Fruit fly (Drosophila melanogaster) whole organism, wandering third instar larva: ENCODE results near the gene CG14695.

Experiments used
- Abd-B ChIP-seq: fragments of >200 bp; optimal IDR thresholded peaks from 2 replicates; lab custom pipeline; 2017; ENCODE audit warnings: missing biosample characterization, missing genetic modification characterization
- CG32264 ChIP-seq: fragments of 200-800 bp; sonication (Bioruptor generic); optimal IDR thresholded peaks from 2 replicates; lab custom pipeline; 2016; ENCODE audit warnings: missing biosample characterization, missing genetic modification characterization
- CG9705 ChIP-seq: fragments of 200-800 bp; sonication (Bioruptor generic); optimal IDR thresholded peaks from 2 replicates; lab custom pipeline; 2018; ENCODE audit warnings: missing biosample characterization, mild to moderate bottlenecking, missing genetic modification characterization
- CrebA ChIP-seq: fragments of 200-800 bp; sonication (Bioruptor generic); optimal IDR thresholded peaks from 2 replicates; lab custom pipeline; 2016; ENCODE audit warnings: missing biosample characterization, mild to moderate bottlenecking, missing genetic modification characterization, borderline replicate concordance
- Dfd ChIP-seq: fragments of >200 bp; optimal IDR thresholded peaks from 2 replicates; lab custom pipeline; 2017; ENCODE audit warnings: missing biosample characterization, missing genetic modification characterization
- Dif ChIP-seq: fragments of 200-275, 200-300 bp; sonication (Bioruptor generic); optimal IDR thresholded peaks from 2 replicates; lab custom pipeline; 2018; ENCODE audit warnings: missing biosample characterization, missing genetic modification characterization; ENCODE audit not compliant: partially characterized antibody
- GATAd ChIP-seq: sonication (Bioruptor generic); optimal IDR thresholded peaks from 2 replicates; lab custom pipeline; 2016; ENCODE audit warnings: missing biosample characterization, missing genetic modification characterization
- HLH106 ChIP-seq: fragments of 200-800 bp; optimal IDR thresholded peaks from 3 replicates; lab custom pipeline; 2019; ENCODE audit warnings: missing biosample characterization, mild to moderate bottlenecking, missing genetic modification characterization, moderate library complexity
- Hnf4 ChIP-seq: fragments of 200-800 bp; sonication (Bioruptor generic); optimal IDR thresholded peaks from 2 replicates; lab custom pipeline; 2016; ENCODE audit warnings: missing biosample characterization, mild to moderate bottlenecking, missing genetic modification characterization
- Hr78 ChIP-seq: fragments of >200 bp; optimal IDR thresholded peaks from 2 replicates; lab custom pipeline; 2017; ENCODE audit warnings: missing biosample characterization, missing genetic modification characterization
- Hr83 ChIP-seq: fragments of 200-300 bp; sonication (Bioruptor generic); optimal IDR thresholded peaks from 2 replicates; lab custom pipeline; 2016; ENCODE audit warnings: missing biosample characterization, mild to moderate bottlenecking, missing genetic modification characterization, moderate library complexity; ENCODE audit not compliant: poor library complexity, severe bottlenecking
- Mio ChIP-seq: sonication (Bioruptor generic); optimal IDR thresholded peaks from 2 replicates; lab custom pipeline; 2016; ENCODE audit warnings: missing biosample characterization, missing genetic modification characterization
- Myc ChIP-seq: fragments of >200 bp; optimal IDR thresholded peaks from 2 replicates; lab custom pipeline; 2017
- N ChIP-seq: fragments of >200 bp; optimal IDR thresholded peaks from 2 replicates; lab custom pipeline; 2018; ENCODE audit warnings: missing biosample characterization, missing external identifiers, missing genetic modification characterization
- OdsH ChIP-seq: fragments of 200-800 bp; sonication (Bioruptor generic); optimal IDR thresholded peaks from 2 replicates; lab custom pipeline; 2016; ENCODE audit warnings: missing biosample characterization, mild to moderate bottlenecking, missing genetic modification characterization
- Rel ChIP-seq, 2 experiments: fragments of 200-800 bp; sonication (Bioruptor generic) in 1 of 2; optimal IDR thresholded peaks; 2 replicates in 1 of 2; 3 replicates in 1 of 2; lab custom pipeline; 2016 to 2019; ENCODE audit warnings: mild to moderate bottlenecking in 2 of 2, missing biosample characterization in 2 of 2, missing genetic modification characterization in 2 of 2, moderate library complexity in 1 of 2
- Sp1 ChIP-seq: fragments of 200-800 bp; sonication (Bioruptor generic); optimal IDR thresholded peaks from 3 replicates; lab custom pipeline; 2019; ENCODE audit warnings: missing biosample characterization, mild to moderate bottlenecking, missing genetic modification characterization, moderate library complexity
- br ChIP-seq: fragments of 200-800 bp; sonication (Bioruptor generic); optimal IDR thresholded peaks from 2 replicates; lab custom pipeline; 2016; ENCODE audit warnings: missing biosample characterization, missing genetic modification characterization
- brk ChIP-seq: fragments of 200-800 bp; sonication (Bioruptor generic); optimal IDR thresholded peaks from 2 replicates; lab custom pipeline; 2016; ENCODE audit warnings: missing biosample characterization, mild to moderate bottlenecking, missing genetic modification characterization
- dsf ChIP-seq: sonication (Bioruptor generic); optimal IDR thresholded peaks from 2 replicates; lab custom pipeline; 2016; ENCODE audit warnings: missing biosample characterization, missing genetic modification characterization, borderline replicate concordance
- ey ChIP-seq: fragments of 200-800 bp; sonication (Bioruptor generic); optimal IDR thresholded peaks from 2 replicates; lab custom pipeline; 2016; ENCODE audit warnings: missing biosample characterization, missing genetic modification characterization
- foxo ChIP-seq, 2 experiments: fragments of 200-800 bp; sonication (Bioruptor generic); optimal IDR thresholded peaks; 2 replicates in 1 of 2; 3 replicates in 1 of 2; lab custom pipeline; 2016 to 2017; ENCODE audit warnings: missing biosample characterization in 2 of 2, missing genetic modification characterization in 2 of 2
- fru ChIP-seq: fragments of 200-800 bp; sonication (Bioruptor generic); optimal IDR thresholded peaks from 3 replicates; lab custom pipeline; 2016; ENCODE audit warnings: missing biosample characterization, mild to moderate bottlenecking, missing genetic modification characterization
- h ChIP-seq: fragments of 200-800 bp; sonication (Bioruptor generic); optimal IDR thresholded peaks from 3 replicates; lab custom pipeline; 2016; ENCODE audit warnings: missing biosample characterization, mild to moderate bottlenecking, missing genetic modification characterization
- jim ChIP-seq: fragments of 175-275, 200-325 bp; sonication (Bioruptor generic); optimal IDR thresholded peaks from 2 replicates; lab custom pipeline; 2016; ENCODE audit warnings: missing biosample characterization, mild to moderate bottlenecking, missing genetic modification characterization
- lola ChIP-seq: fragments of >200 bp; optimal IDR thresholded peaks from 2 replicates; lab custom pipeline; 2017; ENCODE audit warnings: missing biosample characterization, missing genetic modification characterization
- pan ChIP-seq: fragments of >200 bp; optimal IDR thresholded peaks from 2 replicates; lab custom pipeline; 2017
- psq ChIP-seq: fragments of 200-800 bp; sonication (Bioruptor generic); optimal IDR thresholded peaks from 3 replicates; lab custom pipeline; 2017; ENCODE audit warnings: missing biosample characterization, mild to moderate bottlenecking, missing genetic modification characterization, moderate library complexity
- rgr ChIP-seq: fragments of 200-800 bp; sonication (Bioruptor generic); optimal IDR thresholded peaks from 3 replicates; lab custom pipeline; 2016; ENCODE audit warnings: missing biosample characterization, mild to moderate bottlenecking, missing genetic modification characterization
- sv ChIP-seq: fragments of 200-800 bp; sonication (Bioruptor generic); optimal IDR thresholded peaks from 3 replicates; lab custom pipeline; 2016; ENCODE audit warnings: missing biosample characterization, missing genetic modification characterization
- tai ChIP-seq: sonication (Bioruptor generic); optimal IDR thresholded peaks from 2 replicates; lab custom pipeline; 2016; ENCODE audit warnings: missing biosample characterization, missing genetic modification characterization

CG14695 gene

DNA sequence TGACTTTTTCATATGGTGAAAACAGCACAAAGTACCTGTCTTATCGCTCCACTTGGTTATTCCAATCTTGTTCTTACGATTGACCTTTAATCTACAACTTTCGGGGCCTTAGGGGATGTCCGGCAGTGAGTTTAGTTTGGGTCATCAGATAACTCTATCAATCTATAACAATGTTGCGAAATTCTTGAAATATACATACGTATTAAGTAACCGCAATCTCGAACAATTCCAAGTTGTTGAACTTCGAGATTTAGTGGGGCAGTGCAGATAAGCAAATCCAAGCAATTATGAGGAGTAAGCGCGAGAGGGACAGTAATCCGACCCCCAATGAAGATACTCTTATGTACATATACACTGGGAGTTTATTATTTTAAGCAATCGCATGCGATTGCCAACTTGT is 8.6 kb downstream of the CG14695 start:
- TF ChIP-seq brk (GFP tag; lab: Kevin White, UChicago), result no peak
- no peak for TF ChIP-seq Rel (GFP tag; optimal IDR thresholded peaks at IDR 0.05; lab: Kevin White, UChicago)
- TF ChIP-seq Rel (tag; optimal IDR thresholded peaks at IDR 0.05; lab: Kevin White, UChicago), result peak; percentile 35
- TF ChIP-seq HLH106, result no peak
- no peak for TF ChIP-seq br (GFP tag; lab: Kevin White, UChicago)
- no peak for TF ChIP-seq CG32264 (GFP tag; lab: Kevin White, UChicago)
- no peak for TF ChIP-seq Sp1

DNA sequence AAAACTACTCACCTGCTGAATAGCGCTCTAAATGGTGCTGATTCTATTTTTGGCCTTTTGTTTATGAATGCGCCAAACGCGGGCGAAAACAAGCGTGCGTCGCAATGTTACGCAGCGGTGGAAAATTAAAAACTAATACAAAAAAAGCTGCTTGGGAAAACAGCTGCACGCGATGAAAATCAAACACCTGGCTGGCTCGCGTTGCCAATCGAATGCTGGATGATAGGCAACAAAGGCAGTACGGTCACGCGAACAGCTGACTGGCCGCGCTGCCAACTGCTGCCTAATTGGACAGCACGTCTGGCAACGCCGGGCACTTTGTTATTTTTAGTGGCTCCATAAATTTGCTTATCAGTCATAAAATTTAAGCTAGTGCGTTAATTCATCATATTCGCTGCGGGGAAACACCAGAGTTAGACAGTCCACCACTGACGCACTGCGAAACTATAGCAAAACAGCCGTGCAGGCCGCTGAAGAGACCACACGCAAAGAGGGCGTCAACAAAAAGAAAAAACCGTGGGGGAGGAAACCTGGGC is 10.6 kb downstream of the CG14695 start, which contains the start of the genes SelR and Tsp86D:
SelR (minus strand) TSS at position 216 of the 536 bp plus-strand sequence.
Tsp86D (plus strand) TSS at position 282 of the 536 bp plus-strand sequence.
- TF ChIP-seq Sp1 (peak; percentile 42), h (GFP tag; lab: Kevin White, UChicago) (peak; percentile 33), CG9705 (GFP tag; lab: Kevin White, UChicago) (peak; percentile 26), Myc (peak; percentile 75), Hr78 (GFP tag; lab: Kevin White, UChicago) (no peak), rgr (GFP tag; lab: Kevin White, UChicago) (peak; percentile 17), sv (GFP tag; lab: Kevin White, UChicago) (no peak), Rel (GFP tag; optimal IDR thresholded peaks at IDR 0.05; lab: Kevin White, UChicago) (no peak), Rel (tag; optimal IDR thresholded peaks at IDR 0.05; lab: Kevin White, UChicago) (peak; percentile 93), Hr83 (GFP tag; lab: Kevin White, UChicago) (peak; percentile 38)

DNA sequence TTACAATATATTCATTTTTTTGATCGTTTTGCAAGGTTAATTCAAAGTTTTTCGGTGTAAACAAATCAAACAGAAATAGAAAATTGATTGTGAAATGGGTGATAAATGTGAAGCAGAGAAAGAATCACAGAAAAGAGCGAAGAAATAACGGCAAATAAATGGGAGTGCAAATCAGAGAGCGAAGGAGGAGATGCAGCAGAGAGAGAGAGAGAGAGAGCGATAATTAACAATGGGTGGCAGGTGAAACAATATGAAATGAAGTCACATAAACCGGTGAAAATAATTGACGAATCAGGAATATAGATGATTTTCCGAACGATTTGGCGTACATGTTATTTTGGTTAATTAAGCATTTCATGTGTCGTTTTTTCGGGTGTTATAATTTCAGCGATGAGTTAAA is 15.2 kb downstream of the CG14695 start:
- TF ChIP-seq Sp1, result no peak
- peak; percentile 59 for TF ChIP-seq Dif

DNA sequence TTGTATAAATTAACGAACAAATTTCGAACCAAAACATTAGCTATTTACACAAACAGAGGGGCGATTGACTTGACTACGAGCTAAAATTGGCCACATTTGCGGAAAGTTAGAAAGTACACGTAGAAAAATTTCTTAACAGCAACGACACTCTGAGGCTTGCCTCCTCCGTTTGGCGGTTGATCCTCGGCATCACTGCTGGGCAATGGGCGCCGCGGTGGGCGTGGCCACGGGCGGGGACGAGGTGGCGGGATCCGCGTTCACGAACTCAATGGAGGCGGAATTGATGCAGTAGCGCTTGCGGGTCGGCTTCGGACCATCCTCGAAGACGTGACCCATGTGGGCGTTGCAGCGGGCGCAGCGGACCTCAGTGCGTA is 15.7 kb downstream of the CG14695 start:
- no peak for TF ChIP-seq N (GFP tag; lab: Kevin White, UChicago)
- no peak for TF ChIP-seq GATAd (GFP tag; lab: Kevin White, UChicago)
- no peak for TF ChIP-seq Hr83 (GFP tag; lab: Kevin White, UChicago)

DNA sequence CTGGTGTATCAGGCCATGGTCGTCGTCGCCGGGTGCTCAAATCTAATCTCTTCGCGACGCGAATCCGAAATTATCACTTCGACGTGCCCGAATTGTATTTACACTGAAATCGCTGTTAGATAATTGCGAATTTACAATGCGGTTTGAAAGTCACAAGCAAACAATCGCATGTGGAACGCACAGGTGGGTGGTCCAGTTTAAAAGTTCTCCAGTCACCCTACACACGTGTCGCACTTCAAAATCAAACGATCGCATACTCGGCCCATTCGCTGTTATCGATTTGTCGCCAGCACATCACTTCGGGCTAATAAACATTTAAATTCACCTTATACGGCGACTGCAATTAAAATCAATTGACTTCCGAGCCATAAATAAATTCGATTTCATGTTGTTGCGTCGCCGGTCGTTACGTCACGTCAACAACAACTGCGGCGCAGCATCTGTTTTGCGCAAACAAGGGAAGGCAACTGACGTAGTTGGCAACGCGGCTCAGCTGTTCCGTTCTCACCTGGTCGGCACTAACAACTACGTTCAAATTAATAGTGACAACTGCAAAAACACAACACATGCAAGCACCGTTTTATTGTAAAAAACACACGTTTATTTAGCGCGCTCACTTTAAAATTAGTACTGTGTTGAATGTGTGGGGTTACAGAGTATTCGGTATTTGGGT is 16.2 kb downstream of the CG14695 start, which contains the start of gene CG6574:
CG6574 (minus strand) TSS at position 216 of the 673 bp plus-strand sequence.
- peak; percentile 39 for TF ChIP-seq Myc
- TF ChIP-seq HLH106, result peak; percentile 13
- TF ChIP-seq Hr83 (GFP tag; lab: Kevin White, UChicago), result no peak
- TF ChIP-seq brk (GFP tag; lab: Kevin White, UChicago), result no peak
- no peak for TF ChIP-seq tai (GFP tag; lab: Kevin White, UChicago)
- no peak for TF ChIP-seq psq
- no peak for TF ChIP-seq rgr (GFP tag; lab: Kevin White, UChicago)
- TF ChIP-seq Sp1, result no peak
- no peak for TF ChIP-seq Hnf4
- no peak for TF ChIP-seq CG32264 (GFP tag; lab: Kevin White, UChicago)
- peak; percentile 38 for TF ChIP-seq br (GFP tag; lab: Kevin White, UChicago)
- no peak for TF ChIP-seq GATAd (GFP tag; lab: Kevin White, UChicago)
- no peak for TF ChIP-seq sv (GFP tag; lab: Kevin White, UChicago)
- TF ChIP-seq Mio (GFP tag; lab: Kevin White, UChicago), result no peak
- TF ChIP-seq Abd-B, result no peak
- no peak for TF ChIP-seq jim (GFP tag; lab: Kevin White, UChicago)
- TF ChIP-seq OdsH (GFP tag; lab: Kevin White, UChicago), result peak; percentile 2
- no peak for TF ChIP-seq lola (GFP tag; lab: Kevin White, UChicago)
- no peak for TF ChIP-seq pan (lab: Kevin White, UChicago)
- no peak for TF ChIP-seq dsf
- TF ChIP-seq h (GFP tag; lab: Kevin White, UChicago), result peak; percentile 32
- TF ChIP-seq Dfd (GFP tag; lab: Kevin White, UChicago), result no peak
- TF ChIP-seq foxo (GFP tag; optimal IDR thresholded peaks at IDR 0.05; lab: Kevin White, UChicago), result peak in 1 of 2 experiments; percentile 41
- peak; percentile 2 for TF ChIP-seq ey (GFP tag; lab: Kevin White, UChicago)
- no peak for TF ChIP-seq fru (GFP tag; lab: Kevin White, UChicago)
- no peak for TF ChIP-seq CrebA
- TF ChIP-seq Rel (GFP tag; optimal IDR thresholded peaks at IDR 0.05; lab: Kevin White, UChicago), result no peak
- peak; percentile 27 for TF ChIP-seq Rel (tag; optimal IDR thresholded peaks at IDR 0.05; lab: Kevin White, UChicago)
